Fruit fly (Drosophila melanogaster) whole organism, wandering third instar larva: Measurements from ENCODE around the gene Pitslre.

ENCODE experiments used
- Abd-B ChIP-seq: fragments of >200 bp; optimal IDR thresholded peaks from 2 replicates; lab custom pipeline; 2017; ENCODE audit warnings: missing biosample characterization, missing genetic modification characterization
- CG9705 ChIP-seq: fragments of 200-800 bp; sonication (Bioruptor generic); optimal IDR thresholded peaks from 2 replicates; lab custom pipeline; 2018; ENCODE audit warnings: missing biosample characterization, mild to moderate bottlenecking, missing genetic modification characterization
- CrebA ChIP-seq: fragments of 200-800 bp; sonication (Bioruptor generic); optimal IDR thresholded peaks from 2 replicates; lab custom pipeline; 2016; ENCODE audit warnings: missing biosample characterization, mild to moderate bottlenecking, missing genetic modification characterization, borderline replicate concordance
- Dfd ChIP-seq: fragments of >200 bp; optimal IDR thresholded peaks from 2 replicates; lab custom pipeline; 2017; ENCODE audit warnings: missing biosample characterization, missing genetic modification characterization
- Jra ChIP-seq: sonication (Bioruptor generic); optimal IDR thresholded peaks from 2 replicates; lab custom pipeline; 2016; ENCODE audit warnings: missing biosample characterization, missing genetic modification characterization
- br ChIP-seq: fragments of 200-800 bp; sonication (Bioruptor generic); optimal IDR thresholded peaks from 2 replicates; lab custom pipeline; 2016; ENCODE audit warnings: missing biosample characterization, missing genetic modification characterization
- dsf ChIP-seq: sonication (Bioruptor generic); optimal IDR thresholded peaks from 2 replicates; lab custom pipeline; 2016; ENCODE audit warnings: missing biosample characterization, missing genetic modification characterization, borderline replicate concordance
- foxo ChIP-seq, 2 experiments: fragments of 200-800 bp; sonication (Bioruptor generic); optimal IDR thresholded peaks; 2 replicates in 1 of 2; 3 replicates in 1 of 2; lab custom pipeline; 2016 to 2017; ENCODE audit warnings: missing biosample characterization in 2 of 2, missing genetic modification characterization in 2 of 2
- h ChIP-seq: fragments of 200-800 bp; sonication (Bioruptor generic); optimal IDR thresholded peaks from 3 replicates; lab custom pipeline; 2016; ENCODE audit warnings: missing biosample characterization, mild to moderate bottlenecking, missing genetic modification characterization
- rgr ChIP-seq: fragments of 200-800 bp; sonication (Bioruptor generic); optimal IDR thresholded peaks from 3 replicates; lab custom pipeline; 2016; ENCODE audit warnings: missing biosample characterization, mild to moderate bottlenecking, missing genetic modification characterization
- tai ChIP-seq: sonication (Bioruptor generic); optimal IDR thresholded peaks from 2 replicates; lab custom pipeline; 2016; ENCODE audit warnings: missing biosample characterization, missing genetic modification characterization

DNA sequence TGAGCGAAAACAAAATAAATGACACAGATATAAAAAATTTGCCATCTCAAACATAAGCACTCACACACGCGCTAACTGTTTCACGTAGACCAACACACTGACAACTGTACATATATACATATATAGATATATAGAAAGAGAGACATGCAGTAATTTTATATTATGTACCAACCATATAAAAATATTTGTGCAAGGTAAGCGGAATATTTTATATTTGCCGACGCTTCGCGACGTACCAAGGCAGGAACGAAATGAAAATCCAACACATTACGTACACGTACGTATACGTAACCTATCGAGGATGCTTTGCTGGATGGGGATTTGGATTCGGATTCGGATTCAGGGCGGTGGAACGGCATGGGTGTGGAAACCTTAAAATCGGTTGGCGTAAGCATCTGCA is 22.8 kb upstream of the Pitslre start:
- TF ChIP-seq rgr: no peak
- TF ChIP-seq h: no peak
- no peak for TF ChIP-seq Jra (GFP tag; lab: Kevin White, UChicago)
- no peak for TF ChIP-seq CG9705
- TF ChIP-seq dsf: no peak
- no peak for TF ChIP-seq Abd-B
- TF ChIP-seq foxo (GFP tag; optimal IDR thresholded peaks at IDR 0.05; lab: Kevin White, UChicago): no peak
- TF ChIP-seq Dfd (GFP tag; lab: Kevin White, UChicago): no peak
- TF ChIP-seq CrebA: no peak
- no peak for TF ChIP-seq br (GFP tag; lab: Kevin White, UChicago)
- no peak for TF ChIP-seq tai (GFP tag; lab: Kevin White, UChicago)
